Worm (Caenorhabditis elegans) whole organism, L1 larva: Measurements from ENCODE around the gene T25B9.5.

Source experiments
- ceh-88 ChIP-seq: fragments of 200-800 bp; sonication (Bioruptor generic); IDR thresholded peaks from 2 replicates; pipeline ENCODE4 v1.3.6; 2022; ENCODE audit warnings: missing genetic modification characterization, missing compliant biosample characterization
- skn-1 ChIP-seq: fragments of 150-350 bp; optimal IDR thresholded peaks from 2 replicates; lab custom pipeline; 2014; ENCODE audit warnings: missing biosample characterization, missing genetic modification characterization

ce11 chrIV:10750041-10750440, 4.5 kb downstream of the T25B9.5 start, which contains the start of gene T25B9.1:
- TF ChIP-seq ceh-88 (GFP tag; lab: Robert Waterston, UW): no peak
- no peak for TF ChIP-seq skn-1 (tag; lab: Kevin White, UChicago)
